Fruit fly (Drosophila melanogaster) whole organism, adult: ENCODE results near the gene CG13398.

Experiments
- CG12768 ChIP-seq: fragments of 200-800 bp; sonication (Bioruptor generic); optimal IDR thresholded peaks from 2 replicates; lab custom pipeline; 2017; ENCODE audit warnings: missing biosample characterization, missing genetic modification characterization, mild to moderate bottlenecking, moderate library complexity, missing genetic modification reagents
- CG7045 ChIP-seq: fragments of 200-800 bp; sonication (Bioruptor generic); optimal IDR thresholded peaks from 2 replicates; lab custom pipeline; 2017; ENCODE audit warnings: missing biosample characterization, mild to moderate bottlenecking, missing genetic modification characterization
- Hr96 ChIP-seq: fragments of 200-800 bp; sonication (Bioruptor generic); optimal IDR thresholded peaks from 2 replicates; lab custom pipeline; 2016; ENCODE audit warnings: missing biosample characterization, missing genetic modification characterization
- bab1 ChIP-seq: fragments of 200-800 bp; sonication (Bioruptor generic); optimal IDR thresholded peaks from 3 replicates; lab custom pipeline; 2019; ENCODE audit warnings: missing biosample characterization, mild to moderate bottlenecking, missing genetic modification characterization, moderate library complexity
- kay ChIP-seq: fragments of 200-800 bp; sonication (Bioruptor generic); peaks from one replicate; lab custom pipeline; 2016; ENCODE audit warnings: missing biosample characterization, missing genetic modification characterization, borderline replicate concordance
- pad ChIP-seq: fragments of 200-800 bp; sonication (Bioruptor generic); optimal IDR thresholded peaks from 3 replicates; lab custom pipeline; 2017; ENCODE audit warnings: missing biosample characterization, missing genetic modification characterization, mild to moderate bottlenecking, moderate library complexity, missing genetic modification reagents
- tj ChIP-seq: fragments of 200-800 bp; sonication (Bioruptor generic); optimal IDR thresholded peaks from 3 replicates; lab custom pipeline; 2017; ENCODE audit warnings: missing biosample characterization, mild to moderate bottlenecking, missing genetic modification characterization, moderate library complexity
- toe ChIP-seq: fragments of 200-800 bp; sonication (Bioruptor generic); optimal IDR thresholded peaks from 2 replicates; lab custom pipeline; 2016; ENCODE audit warnings: missing biosample characterization, missing genetic modification characterization

dm6 chr2L:8398721-8399120 lies 16.3 kb downstream of the CG13398 start, which contains the start of gene CG13386:
- TF ChIP-seq toe (GFP tag; lab: Kevin White, UChicago) (no peak), Hr96 (GFP tag; lab: Kevin White, UChicago) (no peak), tj (GFP tag; lab: Kevin White, UChicago) (no peak), kay (GFP tag; lab: Kevin White, UChicago) (no peak), CG12768 (no peak), bab1 (GFP tag; lab: Kevin White, UChicago) (no peak), pad (GFP tag; lab: Kevin White, UChicago) (no peak), CG7045 (GFP tag; lab: Kevin White, UChicago) (no peak)
